Worm (Caenorhabditis elegans) whole organism, mixed stage, embryonic: ENCODE data around the gene ddi-1.

Source experiments
- M03D4.4 ChIP-seq: sonication (generic microtip); optimal IDR thresholded peaks from 2 replicates; lab custom pipeline; 2017; ENCODE audit warnings: mild to moderate bottlenecking, missing genetic modification characterization, missing compliant biosample characterization
- bed-3 ChIP-seq: fragments of 200-800 bp; sonication (Bioruptor generic); optimal IDR thresholded peaks from 3 replicates; lab custom pipeline; 2018; ENCODE audit warnings: mild to moderate bottlenecking, missing genetic modification characterization, moderate library complexity, missing compliant biosample characterization
- blmp-1 ChIP-seq: fragments of 150-350 bp; optimal IDR thresholded peaks from 2 replicates; lab custom pipeline; 2014; ENCODE audit warnings: missing biosample characterization, missing genetic modification characterization
- ceh-39 ChIP-seq: fragments of 150-350 bp; optimal IDR thresholded peaks from 2 replicates; lab custom pipeline; 2014; ENCODE audit warnings: missing biosample characterization, missing genetic modification characterization
- ceh-43 ChIP-seq: fragments of 200-800 bp; sonication (Bioruptor generic); optimal IDR thresholded peaks from 2 replicates; lab custom pipeline; 2018; ENCODE audit warnings: mild to moderate bottlenecking, missing genetic modification characterization, moderate library complexity, missing compliant biosample characterization
- ceh-83 ChIP-seq: fragments of 200-800 bp; sonication (Bioruptor generic); optimal IDR thresholded peaks from 2 replicates; lab custom pipeline; 2018; ENCODE audit warnings: mild to moderate bottlenecking, missing genetic modification characterization, missing compliant biosample characterization
- ces-1 ChIP-seq: fragments of 150-350 bp; optimal IDR thresholded peaks from 2 replicates; lab custom pipeline; 2014; ENCODE audit warnings: missing biosample characterization, missing genetic modification reagents, missing genetic modification characterization
- cnd-1 ChIP-seq: fragments of 200-800 bp; sonication (Bioruptor generic); optimal IDR thresholded peaks from 2 replicates; lab custom pipeline; 2018; ENCODE audit warnings: mild to moderate bottlenecking, missing genetic modification characterization, missing compliant biosample characterization
- drap-1 ChIP-seq: fragments of 200-800 bp; sonication (Bioruptor generic); optimal IDR thresholded peaks from 3 replicates; lab custom pipeline; 2018; ENCODE audit warnings: mild to moderate bottlenecking, missing genetic modification characterization, missing compliant biosample characterization
- elt-1 ChIP-seq: sonication (generic microtip); optimal IDR thresholded peaks from 2 replicates; lab custom pipeline; 2017; ENCODE audit warnings: missing genetic modification characterization, mild to moderate bottlenecking, missing compliant biosample characterization, antibody characterized with exemption, moderate library complexity, borderline replicate concordance; ENCODE audit not compliant: insufficient read depth
- elt-3 ChIP-seq: fragments of 150-350 bp; optimal IDR thresholded peaks from 2 replicates; lab custom pipeline; 2014; ENCODE audit warnings: missing biosample characterization, missing genetic modification characterization
- flh-1 ChIP-seq: fragments of 200-800 bp; sonication (Bioruptor generic); optimal IDR thresholded peaks from 2 replicates; lab custom pipeline; 2018; ENCODE audit warnings: mild to moderate bottlenecking, missing genetic modification characterization, moderate library complexity, missing compliant biosample characterization
- ham-2 ChIP-seq: fragments of 200-800 bp; sonication (Bioruptor generic); optimal IDR thresholded peaks from 2 replicates; lab custom pipeline; 2018; ENCODE audit warnings: mild to moderate bottlenecking, missing genetic modification characterization, missing compliant biosample characterization
- hlh-1 ChIP-seq: fragments of 150-350 bp; optimal IDR thresholded peaks from 2 replicates; lab custom pipeline; 2014; ENCODE audit warnings: missing biosample characterization, missing genetic modification reagents, missing genetic modification characterization
- lin-13 ChIP-seq: fragments of 150-350 bp; optimal IDR thresholded peaks from 2 replicates; lab custom pipeline; 2014; ENCODE audit warnings: missing biosample characterization, missing genetic modification characterization
- lsy-2 ChIP-seq: fragments of 150-350 bp; optimal IDR thresholded peaks from 2 replicates; lab custom pipeline; 2014; ENCODE audit warnings: missing biosample characterization, missing genetic modification characterization
- mab-5 ChIP-seq: fragments of 150-350 bp; optimal IDR thresholded peaks from 2 replicates; lab custom pipeline; 2014; ENCODE audit warnings: missing biosample characterization, missing genetic modification characterization
- mep-1 ChIP-seq: fragments of 150-350 bp; optimal IDR thresholded peaks from 2 replicates; lab custom pipeline; 2017; ENCODE audit warnings: missing biosample characterization, missing genetic modification reagents, missing genetic modification characterization, inconsistent platforms
- mls-2 ChIP-seq: sonication (generic microtip); optimal IDR thresholded peaks from 2 replicates; lab custom pipeline; 2016; ENCODE audit warnings: mild to moderate bottlenecking, missing genetic modification characterization, moderate library complexity, missing compliant biosample characterization
- nhr-12 ChIP-seq: fragments of 150-350 bp; optimal IDR thresholded peaks from 2 replicates; lab custom pipeline; 2014; ENCODE audit warnings: missing biosample characterization, missing genetic modification characterization
- nhr-2 ChIP-seq: fragments of 150-350 bp; optimal IDR thresholded peaks from 2 replicates; lab custom pipeline; 2014; ENCODE audit warnings: missing biosample characterization, missing genetic modification characterization
- nhr-237 ChIP-seq: fragments of 150-350 bp; optimal IDR thresholded peaks from 2 replicates; lab custom pipeline; 2014; ENCODE audit warnings: missing biosample characterization, missing genetic modification characterization
- nhr-28 ChIP-seq: fragments of 150-350 bp; optimal IDR thresholded peaks from 2 replicates; lab custom pipeline; 2014; ENCODE audit warnings: missing biosample characterization, missing genetic modification characterization
- nhr-76 ChIP-seq: sonication (generic microtip); optimal IDR thresholded peaks from 2 replicates; lab custom pipeline; 2017; ENCODE audit warnings: missing biosample characterization, missing genetic modification characterization
- pha-4 ChIP-seq: fragments of 150-350 bp; optimal IDR thresholded peaks from 2 replicates; lab custom pipeline; 2018; ENCODE audit warnings: missing biosample characterization, missing genetic modification reagents, missing genetic modification characterization
- sem-2 ChIP-seq: fragments of 200-800 bp; sonication (Bioruptor generic); optimal IDR thresholded peaks from 2 replicates; lab custom pipeline; 2018; ENCODE audit warnings: mild to moderate bottlenecking, missing genetic modification characterization, missing compliant biosample characterization
- snpc-4 ChIP-seq: fragments of 150-350 bp; optimal IDR thresholded peaks from 2 replicates; lab custom pipeline; 2014; ENCODE audit warnings: missing biosample characterization, missing genetic modification characterization
- sptf-1 ChIP-seq: sonication (generic microtip); optimal IDR thresholded peaks from 2 replicates; lab custom pipeline; 2017; ENCODE audit warnings: mild to moderate bottlenecking, missing genetic modification characterization, moderate library complexity, missing compliant biosample characterization
- tbx-8 ChIP-seq: fragments of 200-800 bp; sonication (Bioruptor generic); optimal IDR thresholded peaks from 2 replicates; lab custom pipeline; 2018; ENCODE audit warnings: mild to moderate bottlenecking, missing genetic modification characterization, moderate library complexity, missing compliant biosample characterization
- unc-39 ChIP-seq: fragments of 150-350 bp; optimal IDR thresholded peaks from 2 replicates; lab custom pipeline; 2014; ENCODE audit warnings: missing biosample characterization, missing genetic modification characterization
- unc-62 ChIP-seq: fragments of 150-350 bp; optimal IDR thresholded peaks from 2 replicates; lab custom pipeline; 2014; ENCODE audit warnings: missing biosample characterization, missing genetic modification reagents, missing genetic modification characterization
- ztf-11 ChIP-seq: fragments of 150-350 bp; optimal IDR thresholded peaks from 2 replicates; lab custom pipeline; 2014; ENCODE audit warnings: missing biosample characterization, missing genetic modification characterization

The ddi-1 gene

DNA sequence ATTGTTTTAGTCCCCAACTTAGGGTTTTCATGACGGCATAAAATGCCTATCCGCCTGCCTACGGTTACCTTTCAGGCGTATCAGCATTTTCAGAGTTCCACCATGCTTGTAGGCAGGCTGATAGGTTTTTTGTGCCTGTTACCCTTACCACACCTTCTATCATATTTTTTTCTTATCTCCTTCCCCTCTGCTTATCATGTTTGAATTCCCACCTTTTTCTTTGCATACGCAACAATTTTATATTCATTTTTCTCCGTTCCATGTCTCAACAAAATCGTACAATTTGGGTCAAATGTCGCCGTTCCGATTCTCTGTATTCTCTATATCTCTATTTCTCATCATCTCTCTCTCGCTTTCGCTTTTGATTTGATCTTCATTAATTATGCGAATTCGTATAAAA, 3.1 kb upstream of the ddi-1 start, which contains the start of gene C01G5.9:
Gene C01G5.9, plus strand, starts transcription at position 301 of the 400 bp plus-strand sequence.
- TF ChIP-seq blmp-1 (peak; percentile 77), nhr-12 (tag; lab: Kevin White, UChicago) (no peak)

DNA sequence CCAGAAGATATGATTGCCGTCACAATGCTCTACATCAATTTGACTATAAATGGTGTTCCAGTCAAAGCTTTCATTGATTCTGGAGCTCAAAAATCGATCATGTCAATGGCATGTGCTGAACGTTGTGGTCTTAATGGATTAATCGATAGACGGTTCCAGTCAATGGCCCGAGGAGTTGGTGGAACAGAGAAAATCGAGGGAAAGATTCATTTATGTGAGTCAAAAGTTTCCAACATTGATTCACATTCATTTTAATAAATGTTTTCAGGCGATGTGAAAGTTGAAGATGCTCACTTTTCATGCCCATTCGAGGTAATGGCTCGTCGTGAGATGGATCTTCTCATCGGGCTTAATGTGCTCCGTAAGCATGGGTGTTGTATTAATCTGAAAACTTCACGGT, 1.1 kb downstream of the ddi-1 start:
- no peak for TF ChIP-seq cnd-1
- TF ChIP-seq nhr-237 (tag; lab: Kevin White, UChicago): no peak
- no peak for TF ChIP-seq unc-39 (tag; lab: Kevin White, UChicago)
- TF ChIP-seq ces-1 (GFP tag; lab: Kevin White, UChicago): no peak
- TF ChIP-seq mab-5 (tag; lab: Kevin White, UChicago): no peak
- no peak for TF ChIP-seq mls-2 (tag; lab: Kevin White, UChicago)
- no peak for TF ChIP-seq hlh-1 (tag; lab: Kevin White, UChicago)
- no peak for TF ChIP-seq drap-1 (GFP tag; lab: Kevin White, UChicago)
- TF ChIP-seq pha-4 (tag; lab: Kevin White, UChicago): no peak
- no peak for TF ChIP-seq lin-13
- no peak for TF ChIP-seq blmp-1
- TF ChIP-seq ham-2 (GFP tag; lab: Kevin White, UChicago): no peak
- no peak for TF ChIP-seq ceh-39 (tag; lab: Kevin White, UChicago)
- no peak for TF ChIP-seq sptf-1 (tag; lab: Kevin White, UChicago)
- no peak for TF ChIP-seq nhr-2
- TF ChIP-seq elt-1 (tag; lab: Kevin White, UChicago): no peak
- TF ChIP-seq flh-1: no peak
- TF ChIP-seq ceh-43 (GFP tag; lab: Kevin White, UChicago): no peak
- no peak for TF ChIP-seq mep-1 (tag; lab: Kevin White, UChicago)
- TF ChIP-seq, all 35 proteins: peak for 0

DNA sequence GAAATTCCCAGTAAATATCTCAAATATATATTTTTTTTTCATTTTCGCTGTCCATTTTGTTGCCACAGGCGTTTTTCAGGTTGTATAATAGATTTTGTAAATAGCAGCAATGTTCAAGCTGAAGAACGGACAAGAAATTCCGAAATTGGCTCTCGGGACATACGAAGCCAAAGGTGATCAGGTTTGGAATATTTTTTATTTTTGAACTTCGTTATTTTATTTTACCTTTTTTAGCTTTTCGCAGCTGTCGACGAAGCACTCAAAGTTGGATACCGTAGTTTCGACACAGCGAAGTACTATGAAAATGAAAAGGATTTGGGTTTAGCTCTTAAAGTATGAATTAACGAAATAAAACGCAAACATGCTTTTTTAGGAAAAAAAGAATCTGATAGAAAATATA, 1.9 kb downstream of the ddi-1 start, which contains the start of gene C01G5.5:
Gene C01G5.5, plus strand, starts transcription at position 80 of the 400 bp plus-strand sequence.
- TF ChIP-seq nhr-2: no peak
- no peak for TF ChIP-seq sem-2 (GFP tag; lab: Kevin White, UChicago)
- no peak for TF ChIP-seq lsy-2 (tag; lab: Kevin White, UChicago)
- no peak for TF ChIP-seq ztf-11 (tag; lab: Kevin White, UChicago)
- TF ChIP-seq elt-3 (tag; lab: Kevin White, UChicago): no peak
- no peak for TF ChIP-seq lin-13
- no peak for TF ChIP-seq mep-1 (tag; lab: Kevin White, UChicago)
- no peak for TF ChIP-seq bed-3
- no peak for TF ChIP-seq nhr-76 (tag; lab: Kevin White, UChicago)
- no peak for TF ChIP-seq nhr-28 (tag; lab: Kevin White, UChicago)
- no peak for TF ChIP-seq blmp-1
- TF ChIP-seq unc-39 (tag; lab: Kevin White, UChicago): no peak
- no peak for TF ChIP-seq drap-1 (GFP tag; lab: Kevin White, UChicago)
- TF ChIP-seq cnd-1: no peak
- TF ChIP-seq snpc-4 (tag; lab: Kevin White, UChicago): no peak
- TF ChIP-seq ceh-83 (GFP tag; lab: Kevin White, UChicago): no peak
- TF ChIP-seq pha-4 (tag; lab: Kevin White, UChicago): no peak
- TF ChIP-seq mls-2 (tag; lab: Kevin White, UChicago): no peak
- TF ChIP-seq, all 35 proteins: peak for 0

DNA sequence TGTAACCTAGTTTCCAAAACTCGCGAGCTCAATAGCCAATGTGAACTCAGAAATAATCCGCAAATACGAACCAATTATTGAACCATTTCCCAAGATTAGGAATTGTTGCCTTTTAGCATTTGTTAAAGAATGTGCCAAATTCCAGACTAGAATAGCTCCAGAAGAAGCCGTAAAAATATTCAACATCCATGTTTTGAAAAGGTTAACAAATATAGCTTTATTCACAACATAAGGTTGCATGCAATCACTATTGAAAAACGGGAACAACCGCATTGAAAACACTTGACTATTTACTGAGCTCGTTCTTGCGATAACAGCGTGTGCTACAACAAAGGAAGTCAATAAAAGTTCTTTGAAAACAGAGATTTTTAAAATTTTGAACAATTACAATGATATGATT, 3.9 kb downstream of the ddi-1 start:
- TF ChIP-seq unc-39 (tag; lab: Kevin White, UChicago) (no peak), sem-2 (GFP tag; lab: Kevin White, UChicago) (no peak), lin-13 (no peak), mls-2 (tag; lab: Kevin White, UChicago) (no peak)

ce11 chrIV:6528202-6528601, 5.5 kb downstream of the ddi-1 start:
- TF ChIP-seq ceh-43 (GFP tag; lab: Kevin White, UChicago) (no peak), mep-1 (tag; lab: Kevin White, UChicago) (no peak), ces-1 (GFP tag; lab: Kevin White, UChicago) (no peak), cnd-1 (no peak), ztf-11 (tag; lab: Kevin White, UChicago) (no peak), sem-2 (GFP tag; lab: Kevin White, UChicago) (no peak), lin-13 (no peak), hlh-1 (tag; lab: Kevin White, UChicago) (no peak), snpc-4 (tag; lab: Kevin White, UChicago) (no peak), nhr-76 (tag; lab: Kevin White, UChicago) (no peak), ceh-83 (GFP tag; lab: Kevin White, UChicago) (no peak), lsy-2 (tag; lab: Kevin White, UChicago) (no peak), unc-62 (no peak), elt-1 (tag; lab: Kevin White, UChicago) (no peak), M03D4.4 (tag; lab: Kevin White, UChicago) (no peak), elt-3 (tag; lab: Kevin White, UChicago) (no peak), sptf-1 (tag; lab: Kevin White, UChicago) (no peak), tbx-8 (GFP tag; lab: Kevin White, UChicago) (no peak), blmp-1 (no peak), ceh-39 (tag; lab: Kevin White, UChicago) (no peak)
